Worm (Caenorhabditis elegans) whole organism, mixed stage, embryonic: ENCODE results near the gene aagr-1.

Experiments used
- ceh-39 ChIP-seq: fragments of 150-350 bp; optimal IDR thresholded peaks from 2 replicates; lab custom pipeline; 2014; ENCODE audit warnings: missing biosample characterization, missing genetic modification characterization
- ceh-83 ChIP-seq: fragments of 200-800 bp; sonication (Bioruptor generic); optimal IDR thresholded peaks from 2 replicates; lab custom pipeline; 2018; ENCODE audit warnings: mild to moderate bottlenecking, missing genetic modification characterization, missing compliant biosample characterization
- elt-1 ChIP-seq: sonication (generic microtip); optimal IDR thresholded peaks from 2 replicates; lab custom pipeline; 2017; ENCODE audit warnings: missing genetic modification characterization, mild to moderate bottlenecking, missing compliant biosample characterization, antibody characterized with exemption, moderate library complexity, borderline replicate concordance; ENCODE audit not compliant: insufficient read depth
- lsy-2 ChIP-seq: fragments of 150-350 bp; optimal IDR thresholded peaks from 2 replicates; lab custom pipeline; 2014; ENCODE audit warnings: missing biosample characterization, missing genetic modification characterization
- mls-2 ChIP-seq: sonication (generic microtip); optimal IDR thresholded peaks from 2 replicates; lab custom pipeline; 2016; ENCODE audit warnings: mild to moderate bottlenecking, missing genetic modification characterization, moderate library complexity, missing compliant biosample characterization
- nhr-12 ChIP-seq: fragments of 150-350 bp; optimal IDR thresholded peaks from 2 replicates; lab custom pipeline; 2014; ENCODE audit warnings: missing biosample characterization, missing genetic modification characterization
- nhr-237 ChIP-seq: fragments of 150-350 bp; optimal IDR thresholded peaks from 2 replicates; lab custom pipeline; 2014; ENCODE audit warnings: missing biosample characterization, missing genetic modification characterization
- nhr-76 ChIP-seq: sonication (generic microtip); optimal IDR thresholded peaks from 2 replicates; lab custom pipeline; 2017; ENCODE audit warnings: missing biosample characterization, missing genetic modification characterization
- pha-4 ChIP-seq: fragments of 150-350 bp; optimal IDR thresholded peaks from 2 replicates; lab custom pipeline; 2018; ENCODE audit warnings: missing biosample characterization, missing genetic modification reagents, missing genetic modification characterization
- sptf-1 ChIP-seq: sonication (generic microtip); optimal IDR thresholded peaks from 2 replicates; lab custom pipeline; 2017; ENCODE audit warnings: mild to moderate bottlenecking, missing genetic modification characterization, moderate library complexity, missing compliant biosample characterization
- unc-39 ChIP-seq: fragments of 150-350 bp; optimal IDR thresholded peaks from 2 replicates; lab custom pipeline; 2014; ENCODE audit warnings: missing biosample characterization, missing genetic modification characterization
- unc-62 ChIP-seq: fragments of 150-350 bp; optimal IDR thresholded peaks from 2 replicates; lab custom pipeline; 2014; ENCODE audit warnings: missing biosample characterization, missing genetic modification reagents, missing genetic modification characterization
- ztf-11 ChIP-seq: fragments of 150-350 bp; optimal IDR thresholded peaks from 2 replicates; lab custom pipeline; 2014; ENCODE audit warnings: missing biosample characterization, missing genetic modification characterization

DNA sequence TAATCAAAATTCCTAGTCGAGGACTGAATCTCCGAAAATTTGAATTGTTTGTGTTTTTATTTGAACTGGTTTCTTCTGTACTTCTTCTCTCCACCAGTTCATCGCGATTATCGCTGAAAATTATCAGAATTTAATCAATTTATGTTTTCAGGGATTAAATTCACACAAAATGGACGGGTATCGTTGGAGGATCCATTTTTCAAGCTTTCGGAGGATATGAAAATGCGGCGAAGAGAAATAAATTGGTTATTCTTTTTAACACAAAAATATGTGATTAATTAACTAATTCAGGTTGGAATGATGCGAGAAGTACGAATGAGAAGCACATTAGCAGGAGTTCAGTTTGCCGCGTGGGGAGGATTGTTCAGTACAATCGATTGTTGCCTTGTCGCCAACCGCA, 30.0 kb downstream of the aagr-1 start, which contains the start of gene timm-17B.2:
- no peak for TF ChIP-seq unc-39 (tag; lab: Kevin White, UChicago)
- TF ChIP-seq nhr-76 (tag; lab: Kevin White, UChicago), result no peak
- no peak for TF ChIP-seq elt-1
- TF ChIP-seq nhr-237 (tag; lab: Kevin White, UChicago), result no peak
- TF ChIP-seq pha-4 (tag; lab: Kevin White, UChicago), result no peak
- no peak for TF ChIP-seq nhr-12
- no peak for TF ChIP-seq sptf-1 (tag; lab: Kevin White, UChicago)
- TF ChIP-seq ceh-39 (tag; lab: Kevin White, UChicago), result no peak
- TF ChIP-seq ztf-11, result no peak
- TF ChIP-seq lsy-2 (tag; lab: Kevin White, UChicago), result no peak
- TF ChIP-seq mls-2, result no peak
- TF ChIP-seq ceh-83 (GFP tag; lab: Kevin White, UChicago), result no peak
- TF ChIP-seq unc-62, result no peak
